Worm (Caenorhabditis elegans): ENCODE results near the gene cpna-3.

ce11 chrIV:9053403-9053802, 43.2 kb upstream of the cpna-3 start:
- TF ChIP-seq ama-1 (optimal IDR thresholded peaks at IDR 0.05) (no peak), ets-7 (tag; optimal IDR thresholded peaks at IDR 0.05) (no peak), hmbx-1 (tag; optimal IDR thresholded peaks at IDR 0.05) (no peak), scrt-1 (GFP tag; IDR thresholded peaks at IDR 0.05) (no peak), aly-1 (tag; optimal IDR thresholded peaks at IDR 0.05) (no peak), tbx-11 (GFP tag; IDR thresholded peaks at IDR 0.05) (no peak), hnd-1 (tag; optimal IDR thresholded peaks at IDR 0.05) (no peak), tra-4 (tag; optimal IDR thresholded peaks at IDR 0.05) (no peak), F13C5.2 (tag; optimal IDR thresholded peaks at IDR 0.05) (no peak)
